In the genomic region with DNA sequence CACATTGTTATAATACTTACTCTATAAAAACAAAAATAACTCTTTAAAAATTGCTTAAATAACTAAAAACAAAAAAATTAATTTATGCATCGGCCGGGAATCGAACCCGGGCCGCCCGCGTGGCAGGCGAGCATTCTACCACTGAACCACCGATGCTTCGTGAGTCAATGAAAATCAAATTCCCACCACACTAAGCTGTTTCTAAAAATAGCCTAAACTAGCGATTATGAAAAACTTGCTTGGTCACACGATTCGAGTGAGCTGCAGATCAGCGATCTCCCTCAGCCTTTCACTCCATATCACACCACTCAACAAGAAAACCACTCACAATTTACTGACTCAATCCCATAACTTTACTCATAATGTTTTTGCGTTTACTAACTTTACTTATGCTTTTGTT, we compare ENCODE assay signal across 2 fruit fly cellular contexts.
TF ChIP-seq lines count a peak whose summit lies in the region.

No protein-coding gene starts in this region.

- TF ChIP-seq CTCF in whole organism, embryonic (GFP tag; optimal IDR thresholded peaks at IDR 0.05; lab: Kevin White, UChicago): no peak

TF ChIP-seq in whole organism, adult, 20 proteins besides CTCF, POLR2A, EP300 and RAD21:
- TF ChIP-seq CG5204 (GFP tag; optimal IDR thresholded peaks at IDR 0.05; lab: Kevin White, UChicago): no peak
- peak; percentile 47 for TF ChIP-seq tj (GFP tag; optimal IDR thresholded peaks at IDR 0.05; lab: Kevin White, UChicago)
- TF ChIP-seq pad (GFP tag; optimal IDR thresholded peaks at IDR 0.05; lab: Kevin White, UChicago): no peak
- peak in 1 of 2 experiments; percentile 59 for TF ChIP-seq cnc (optimal IDR thresholded peaks at IDR 0.05; lab: Kevin White, UChicago)
TF ChIP-seq in whole organism, adult: peak in this region for 2.

TF ChIP-seq in whole organism, embryonic, 481 proteins besides CTCF, POLR2A, EP300 and RAD21:
- TF ChIP-seq twi (tag; optimal IDR thresholded peaks at IDR 0.05; lab: Kevin White, UChicago) (no peak), Bgb (GFP tag; IDR thresholded peaks at IDR 0.05; lab: Robert Waterston, UW; ENCODE audit: partially characterized antibody) (peak; percentile 74), Trl (optimal IDR thresholded peaks at IDR 0.05; lab: Kevin White, UChicago) (no peak), Trl (GFP tag; optimal IDR thresholded peaks at IDR 0.05; lab: Kevin White, UChicago) (no peak), CG10321 (GFP tag; IDR thresholded peaks at IDR 0.05; lab: Robert Waterston, UW) (no peak), CG42726 (GFP tag; IDR thresholded peaks at IDR 0.05; lab: Robert Waterston, UW; ENCODE audit: partially characterized antibody) (0 out of 2 replicates have a peak, but pooled peaks have one; percentile 50), Side (GFP tag; optimal IDR thresholded peaks at IDR 0.05; lab: Kevin White, UChicago) (no peak), CG8290 (GFP tag; optimal IDR thresholded peaks at IDR 0.05; lab: Kevin White, UChicago) (no peak), CG8290 (tag; optimal IDR thresholded peaks at IDR 0.05; lab: Kevin White, UChicago) (no peak), knrl (GFP tag; IDR thresholded peaks at IDR 0.05; lab: Robert Waterston, UW; ENCODE audit: partially characterized antibody) (peak; percentile 50; the same call in 2 of the 3 replicates), tna (GFP tag; IDR thresholded peaks at IDR 0.05; lab: Robert Waterston, UW; ENCODE audit: partially characterized antibody) (0 out of 2 replicates have a peak, but pooled peaks have one; percentile 43), vnd (GFP tag; IDR thresholded peaks at IDR 0.05; lab: Robert Waterston, UW; ENCODE audit: partially characterized antibody) (peak; percentile 56; the same call in 2 of the 3 replicates), CG1647 (GFP tag; optimal IDR thresholded peaks at IDR 0.05; lab: Kevin White, UChicago) (no peak), eyg (GFP tag; optimal IDR thresholded peaks at IDR 0.05; lab: Kevin White, UChicago) (no peak), salm (tag; optimal IDR thresholded peaks at IDR 0.05; lab: Kevin White, UChicago) (no peak), crc (GFP tag; optimal IDR thresholded peaks at IDR 0.05; lab: Kevin White, UChicago) (no peak), zen2 (GFP tag; IDR thresholded peaks at IDR 0.05; lab: Robert Waterston, UW; ENCODE audit: partially characterized antibody) (0 out of 3 replicates have a peak, but pooled peaks have one; percentile 38), mld (GFP tag; IDR thresholded peaks at IDR 0.05; lab: Robert Waterston, UW; ENCODE audit: partially characterized antibody) (peak; percentile 69; the same call in 2 of the 3 replicates), MBD-R2 (GFP tag; IDR thresholded peaks at IDR 0.05; lab: Robert Waterston, UW) (no peak), CG10565 (GFP tag; optimal IDR thresholded peaks at IDR 0.05; lab: Kevin White, UChicago) (no peak), CG6791 (GFP tag; IDR thresholded peaks at IDR 0.05; lab: Robert Waterston, UW; ENCODE audit: partially characterized antibody) (peak; percentile 82), lmd (GFP tag; IDR thresholded peaks at IDR 0.05; lab: Robert Waterston, UW) (no peak), tap (tag; optimal IDR thresholded peaks at IDR 0.05; lab: Kevin White, UChicago) (no peak), CG16813 (GFP tag; IDR thresholded peaks at IDR 0.05; lab: Robert Waterston, UW; ENCODE audit: partially characterized antibody) (peak; percentile 82), Hmr (GFP tag; optimal IDR thresholded peaks at IDR 0.05; lab: Kevin White, UChicago) (no peak), sens (GFP tag; lab: Kevin White, UChicago) (peak; percentile 56), z (GFP tag; IDR thresholded peaks at IDR 0.05; lab: Robert Waterston, UW) (peak; percentile 97), Scr (GFP tag; IDR thresholded peaks at IDR 0.05; lab: Robert Waterston, UW; ENCODE audit: partially characterized antibody) (peak; percentile 62), Spps (tag; optimal IDR thresholded peaks at IDR 0.05; lab: Kevin White, UChicago) (no peak), CG18262 (tag; optimal IDR thresholded peaks at IDR 0.05; lab: Kevin White, UChicago) (no peak), Opbp (GFP tag; IDR thresholded peaks at IDR 0.05; lab: Robert Waterston, UW; ENCODE audit: partially characterized antibody) (peak; percentile 84), CG3065 (GFP tag; optimal IDR thresholded peaks at IDR 0.05; lab: Kevin White, UChicago) (no peak), sna (GFP tag; IDR thresholded peaks at IDR 0.05; lab: Robert Waterston, UW; ENCODE audit: partially characterized antibody) (peak; percentile 58), hbn (GFP tag; IDR thresholded peaks at IDR 0.05; lab: Robert Waterston, UW; ENCODE audit: partially characterized antibody) (peak; percentile 26; the same call in 1 of the 2 replicates), Oli (tag; optimal IDR thresholded peaks at IDR 0.05; lab: Kevin White, UChicago) (no peak), nerfin-2 (GFP tag; IDR thresholded peaks at IDR 0.05; lab: Robert Waterston, UW; ENCODE audit: partially characterized antibody) (peak; percentile 68), CG34224 (GFP tag; IDR thresholded peaks at IDR 0.05; lab: Robert Waterston, UW; ENCODE audit: partially characterized antibody) (peak; percentile 53), CG3838 (GFP tag; optimal IDR thresholded peaks at IDR 0.05; lab: Kevin White, UChicago) (no peak), CG13287 (GFP tag; IDR thresholded peaks at IDR 0.05; lab: Robert Waterston, UW; ENCODE audit: partially characterized antibody) (peak; percentile 37), CG14860 (GFP tag; IDR thresholded peaks at IDR 0.05; lab: Robert Waterston, UW; ENCODE audit: partially characterized antibody) (peak; percentile 42; the same call in 1 of the 3 replicates), ato (GFP tag; IDR thresholded peaks at IDR 0.05; lab: Robert Waterston, UW; ENCODE audit: partially characterized antibody) (no peak), Sry-β (GFP tag; optimal IDR thresholded peaks at IDR 0.05; lab: Kevin White, UChicago) (no peak), zf30C (GFP tag; optimal IDR thresholded peaks at IDR 0.05; lab: Kevin White, UChicago) (no peak), CG9876 (GFP tag; optimal IDR thresholded peaks at IDR 0.05; lab: Kevin White, UChicago) (no peak), Bdp1 (GFP tag; optimal IDR thresholded peaks at IDR 0.05; lab: Kevin White, UChicago) (peak; percentile 97), CG5953 (GFP tag; IDR thresholded peaks at IDR 0.05; lab: Robert Waterston, UW) (no peak), CG1024 (GFP tag; IDR thresholded peaks at IDR 0.05; lab: Robert Waterston, UW) (no peak), chinmo (GFP tag; IDR thresholded peaks at IDR 0.05; lab: Robert Waterston, UW; ENCODE audit: partially characterized antibody) (peak; percentile 72; the same call in 2 of the 4 replicates), Blimp-1 (GFP tag; optimal IDR thresholded peaks at IDR 0.05; lab: Kevin White, UChicago) (no peak), amos (GFP tag; IDR thresholded peaks at IDR 0.05; lab: Robert Waterston, UW; ENCODE audit: partially characterized antibody) (peak; percentile 75), HLH4C (GFP tag; IDR thresholded peaks at IDR 0.05; lab: Robert Waterston, UW; ENCODE audit: partially characterized antibody) (peak; percentile 43; the same call in 2 of the 3 replicates), wek (GFP tag; optimal IDR thresholded peaks at IDR 0.05; lab: Kevin White, UChicago) (no peak), ken (GFP tag; IDR thresholded peaks at IDR 0.05; lab: Robert Waterston, UW) (no peak), grn (GFP tag; optimal IDR thresholded peaks at IDR 0.05; lab: Kevin White, UChicago) (no peak), Dp (GFP tag; optimal IDR thresholded peaks at IDR 0.05; lab: Kevin White, UChicago) (no peak), CG31388 (GFP tag; optimal IDR thresholded peaks at IDR 0.05; lab: Kevin White, UChicago) (no peak), bbx (GFP tag; IDR thresholded peaks at IDR 0.05; lab: Robert Waterston, UW; ENCODE audit: partially characterized antibody) (peak; percentile 67), CG2875 (GFP tag; optimal IDR thresholded peaks at IDR 0.05; lab: Kevin White, UChicago) (no peak), Stat92E (GFP tag; optimal IDR thresholded peaks at IDR 0.05; lab: Kevin White, UChicago) (no peak), Six4 (GFP tag; optimal IDR thresholded peaks at IDR 0.05; lab: Kevin White, UChicago) (no peak), phol (tag; optimal IDR thresholded peaks at IDR 0.05; lab: Kevin White, UChicago) (no peak), unc-4 (GFP tag; IDR thresholded peaks at IDR 0.05; lab: Robert Waterston, UW; ENCODE audit: partially characterized antibody) (peak; percentile 32)
